Worm (Caenorhabditis elegans): Measurements from ENCODE around the gene Y73B6BL.270.

Gene Y73B6BL.270

DNA sequence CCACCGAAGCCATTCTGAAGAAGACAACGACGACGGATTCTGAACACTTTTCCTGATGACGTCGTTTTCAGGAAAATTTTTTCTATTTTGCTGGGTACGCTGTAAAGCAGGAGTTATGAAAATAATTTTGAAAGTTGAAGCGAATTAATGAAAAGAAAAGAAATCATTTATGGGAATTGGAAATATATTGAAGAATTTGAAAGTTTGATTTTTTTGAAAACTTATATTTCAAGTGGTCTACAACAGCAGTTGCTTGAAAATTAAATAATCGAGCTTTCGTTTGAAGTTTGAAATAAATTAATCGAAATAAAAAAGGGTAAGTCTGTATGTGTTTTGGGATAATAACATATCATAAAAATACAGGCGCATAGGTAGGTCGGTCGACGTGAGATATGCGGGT is 18.8 kb downstream of the Y73B6BL.270 start, which contains the start of gene shl-1:
Gene shl-1, minus strand, starts transcription at position 101 of the 400 bp plus-strand sequence.
- TF ChIP-seq elt-3 (tag; optimal IDR thresholded peaks at IDR 0.05) (no peak), mdl-1 (tag; optimal IDR thresholded peaks at IDR 0.05) (no peak), zag-1 (tag; optimal IDR thresholded peaks at IDR 0.05) (no peak), C34F6.9 (tag; optimal IDR thresholded peaks at IDR 0.05) (no peak)

- TF ChIP-seq gmeb-1 (tag; optimal IDR thresholded peaks at IDR 0.05) (no peak), nhr-12 (tag; optimal IDR thresholded peaks at IDR 0.05) (no peak)
Measured at ce11 chrIV:6385010-6385409, 19.9 kb downstream of the Y73B6BL.270 start.

- no peak for TF ChIP-seq F13H6.1 (tag; optimal IDR thresholded peaks at IDR 0.05)
- no peak for TF ChIP-seq nhr-77 (tag; optimal IDR thresholded peaks at IDR 0.05)
- TF ChIP-seq crh-2 (tag; optimal IDR thresholded peaks at IDR 0.05), result no peak
- no peak for TF ChIP-seq nhr-25 (tag; optimal IDR thresholded peaks at IDR 0.05)
- no peak for TF ChIP-seq zag-1 (tag; optimal IDR thresholded peaks at IDR 0.05)
- no peak for TF ChIP-seq sma-3 (GFP tag; optimal IDR thresholded peaks at IDR 0.05)
- no peak for TF ChIP-seq elt-1 (tag; optimal IDR thresholded peaks at IDR 0.05)
Measured at ce11 chrIV:6388550-6388949, 23.4 kb downstream of the Y73B6BL.270 start.

- TF ChIP-seq nhr-129 (tag; optimal IDR thresholded peaks at IDR 0.05), result no peak
- TF ChIP-seq nhr-237 (tag; optimal IDR thresholded peaks at IDR 0.05), result no peak
- no peak for TF ChIP-seq ceh-82 (tag; optimal IDR thresholded peaks at IDR 0.05)
Measured at ce11 chrIV:6391566-6391965, 26.4 kb downstream of the Y73B6BL.270 start.

ce11 chrIV:6393329-6393728 is 28.2 kb downstream of the Y73B6BL.270 start:
- TF ChIP-seq nhr-129 (tag; optimal IDR thresholded peaks at IDR 0.05) (peak; percentile 79), fos-1 (tag; optimal IDR thresholded peaks at IDR 0.05) (peak; percentile 41), lin-39 (tag; optimal IDR thresholded peaks at IDR 0.05) (peak; percentile 70), sma-9 (GFP tag; optimal IDR thresholded peaks at IDR 0.05) (peak; percentile 71), sma-9 (tag; optimal IDR thresholded peaks at IDR 0.05) (no peak), lin-13 (GFP tag; optimal IDR thresholded peaks at IDR 0.05) (peak; percentile 23), C34F6.9 (tag; optimal IDR thresholded peaks at IDR 0.05) (peak; percentile 89), Y55F3AM.14 (GFP tag; optimal IDR thresholded peaks at IDR 0.05) (no peak), lsy-2 (tag; optimal IDR thresholded peaks at IDR 0.05) (peak; percentile 12 to 75), sem-4 (tag; optimal IDR thresholded peaks at IDR 0.05) (peak; percentile 11), zag-1 (tag; optimal IDR thresholded peaks at IDR 0.05) (peak; percentile 54), mdl-1 (tag; optimal IDR thresholded peaks at IDR 0.05) (no peak), unc-55 (GFP tag; optimal IDR thresholded peaks at IDR 0.05) (peak; percentile 87), F13H6.1 (tag; optimal IDR thresholded peaks at IDR 0.05) (peak; percentile 82), gmeb-1 (tag; optimal IDR thresholded peaks at IDR 0.05) (no peak), ztf-4 (tag; optimal IDR thresholded peaks at IDR 0.05) (no peak), crh-2 (tag; optimal IDR thresholded peaks at IDR 0.05) (peak; percentile 39), skn-1 (tag; optimal IDR thresholded peaks at IDR 0.05) (no peak), nhr-6 (tag; optimal IDR thresholded peaks at IDR 0.05) (peak; percentile 36)

- no peak for TF ChIP-seq gmeb-1 (tag; optimal IDR thresholded peaks at IDR 0.05)
Measured at ce11 chrIV:6395190-6395589, 30.0 kb downstream of the Y73B6BL.270 start.

- TF ChIP-seq fos-1 (tag; optimal IDR thresholded peaks at IDR 0.05), result no peak
Measured at ce11 chrIV:6402386-6402905, 37.3 kb downstream of the Y73B6BL.270 start, which contains the start of gene sfrp-1. TSS of gene sfrp-1 (minus strand) at chrIV:6402436.

- no peak for TF ChIP-seq crh-2 (tag; optimal IDR thresholded peaks at IDR 0.05)
- no peak for TF ChIP-seq peb-1 (tag; optimal IDR thresholded peaks at IDR 0.05)
- no peak for TF ChIP-seq lin-13 (GFP tag; optimal IDR thresholded peaks at IDR 0.05)
Measured at ce11 chrIV:6403399-6403798, 38.3 kb downstream of the Y73B6BL.270 start.

All from whole organism, L2 larva.